Worm (Caenorhabditis elegans) whole organism, L2 larva: ENCODE measurements around the gene T21E8.6.

Source experiments
- ama-1 ChIP-seq: fragments of 150-350 bp; optimal IDR thresholded peaks from 2 replicates; lab custom pipeline; 2018; ENCODE audit warnings: inconsistent platforms
- ceh-82 ChIP-seq: fragments of 150-350 bp; optimal IDR thresholded peaks from 2 replicates; lab custom pipeline; 2014; ENCODE audit warnings: missing biosample characterization, missing genetic modification characterization
- elt-3 ChIP-seq: sonication (generic microtip); optimal IDR thresholded peaks from 2 replicates; lab custom pipeline; 2017; ENCODE audit warnings: missing biosample characterization, missing genetic modification characterization
- lin-13 ChIP-seq: fragments of 150-350 bp; optimal IDR thresholded peaks from 2 replicates; lab custom pipeline; 2014; ENCODE audit warnings: missing biosample characterization, missing genetic modification reagents, missing genetic modification characterization
- lsy-2 ChIP-seq, 2 experiments: fragments of 150-350 bp in 1 of 2; sonication (generic microtip) in 1 of 2; optimal IDR thresholded peaks; 2 replicates each; lab custom pipeline; 2014 to 2017; ENCODE audit warnings: missing biosample characterization in 2 of 2, missing genetic modification characterization in 2 of 2
- nhr-12 ChIP-seq: fragments of 150-350 bp; optimal IDR thresholded peaks from 2 replicates; lab custom pipeline; 2014; ENCODE audit warnings: missing biosample characterization, missing genetic modification characterization
- nhr-129 ChIP-seq: fragments of 150-350 bp; optimal IDR thresholded peaks from 2 replicates; lab custom pipeline; 2014; ENCODE audit warnings: missing biosample characterization, missing genetic modification characterization
- nhr-6 ChIP-seq: fragments of 150-350 bp; optimal IDR thresholded peaks from 2 replicates; lab custom pipeline; 2014; ENCODE audit warnings: missing biosample characterization, missing genetic modification characterization
- skn-1 ChIP-seq: sonication (generic microtip); optimal IDR thresholded peaks from 2 replicates; lab custom pipeline; 2017; ENCODE audit warnings: missing biosample characterization, missing genetic modification characterization
- unc-39 ChIP-seq: fragments of 150-350 bp; optimal IDR thresholded peaks from 2 replicates; lab custom pipeline; 2014; ENCODE audit warnings: missing biosample characterization, missing genetic modification characterization
- unc-62 ChIP-seq: fragments of 150-350 bp; optimal IDR thresholded peaks from 2 replicates; lab custom pipeline; 2014; ENCODE audit warnings: missing biosample characterization, missing genetic modification reagents, missing genetic modification characterization
- ztf-11 ChIP-seq: sonication (generic microtip); optimal IDR thresholded peaks from 2 replicates; lab custom pipeline; 2017; ENCODE audit warnings: missing biosample characterization, missing genetic modification characterization

DNA sequence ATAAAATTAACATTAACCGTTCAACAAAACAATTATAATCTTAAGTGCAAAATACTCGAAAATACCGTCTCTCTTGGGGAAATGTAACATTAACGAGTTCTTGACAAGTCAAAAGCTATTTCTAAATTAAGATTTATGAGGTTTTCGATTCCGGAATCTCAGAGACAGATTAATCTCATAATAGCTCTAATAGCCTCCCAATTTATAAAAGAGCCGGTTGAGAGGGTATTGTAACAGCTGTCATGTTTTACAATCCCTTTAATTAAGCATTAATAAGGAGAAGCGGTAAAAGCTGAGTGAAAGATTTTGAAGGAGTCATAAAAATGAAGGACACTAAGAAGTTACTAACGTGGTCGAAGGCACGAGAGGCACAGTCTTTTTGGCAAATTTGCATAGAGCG is 30.3 kb upstream of the T21E8.6 start:
- TF ChIP-seq lin-13 (no peak), nhr-129 (no peak), unc-39 (tag; lab: Kevin White, UChicago) (no peak), skn-1 (no peak), nhr-6 (tag; lab: Kevin White, UChicago) (no peak), ztf-11 (tag; lab: Kevin White, UChicago) (no peak), nhr-12 (tag; lab: Kevin White, UChicago) (no peak), ceh-82 (tag; lab: Kevin White, UChicago) (no peak), elt-3 (tag; lab: Kevin White, UChicago) (no peak), ama-1 (lab: Kevin White, UChicago) (no peak), unc-62 (GFP tag; lab: Kevin White, UChicago) (no peak), lsy-2 (tag; optimal IDR thresholded peaks at IDR 0.05; lab: Kevin White, UChicago) (no peak)
